Worm (Caenorhabditis elegans): ENCODE measurements around the gene F14F7.7.
A peak's percentile ranks its signal among the peaks of the same experiment; 100 is the strongest.

- no peak for TF ChIP-seq ztf-11 (tag; optimal IDR thresholded peaks at IDR 0.05)
- TF ChIP-seq pqm-1 (tag; optimal IDR thresholded peaks at IDR 0.05): peak; percentile 78
- TF ChIP-seq ceh-82 (tag; optimal IDR thresholded peaks at IDR 0.05): no peak
- TF ChIP-seq unc-39 (tag; optimal IDR thresholded peaks at IDR 0.05): no peak
- TF ChIP-seq jun-1 (tag; optimal IDR thresholded peaks at IDR 0.05): peak; percentile 89
- TF ChIP-seq nhr-23 (tag; optimal IDR thresholded peaks at IDR 0.05): peak; percentile 72
- peak; percentile 81 for TF ChIP-seq snpc-4 (tag; optimal IDR thresholded peaks at IDR 0.05)
- TF ChIP-seq nhr-28 (tag; optimal IDR thresholded peaks at IDR 0.05): no peak
Measured at ce11 chrIII:13067884-13068767, 37.4 kb downstream of the F14F7.7 start.

All from whole organism, L3 larva.